Fruit fly (Drosophila melanogaster): ENCODE data around the gene CG31220.
A peak's percentile ranks its signal among the peaks of the same experiment; 100 is the strongest.

Gene CG31220

dm6 chr3R:19641058-19641457, 7.2 kb upstream of the CG31220 start (continued):
- TF ChIP-seq ttk (GFP tag; IDR thresholded peaks at IDR 0.05), result peak; percentile 50; the same call in 1 of the 2 replicates
- no peak for TF ChIP-seq fu2 (GFP tag; optimal IDR thresholded peaks at IDR 0.05)
- no peak for TF ChIP-seq lov (optimal IDR thresholded peaks at IDR 0.05)
- TF ChIP-seq lov (GFP tag; IDR thresholded peaks at IDR 0.05), result no peak
- peak; percentile 39 for TF ChIP-seq MTF-1 (GFP tag; optimal IDR thresholded peaks at IDR 0.05; ENCODE audit: borderline replicate concordance)
- TF ChIP-seq CG2678 (tag; optimal IDR thresholded peaks at IDR 0.05), result no peak
- no peak for TF ChIP-seq HmgD (GFP tag; optimal IDR thresholded peaks at IDR 0.05)
- TF ChIP-seq bowl (GFP tag; IDR thresholded peaks at IDR 0.05), result no peak
- TF ChIP-seq CG7271 (tag; optimal IDR thresholded peaks at IDR 0.05), result no peak
- TF ChIP-seq scrt (GFP tag; optimal IDR thresholded peaks at IDR 0.05), result peak; percentile 8
- TF ChIP-seq tna (GFP tag; IDR thresholded peaks at IDR 0.05; ENCODE audit: partially characterized antibody), result peak; percentile 38; the same call in 1 of the 2 replicates
- TF ChIP-seq CG9215 (GFP tag; IDR thresholded peaks at IDR 0.05), result no peak
- TF ChIP-seq danr (GFP tag; IDR thresholded peaks at IDR 0.05), result no peak
- TF ChIP-seq zfh1 (GFP tag; IDR thresholded peaks at IDR 0.05), result no peak
- no peak for TF ChIP-seq vnd (GFP tag; IDR thresholded peaks at IDR 0.05; ENCODE audit: partially characterized antibody)
- no peak for TF ChIP-seq gfzf (GFP tag; optimal IDR thresholded peaks at IDR 0.05)
- TF ChIP-seq Dref (GFP tag; IDR thresholded peaks at IDR 0.05), result 0 out of 2 replicates have a peak, but pooled peaks have one; percentile 22
- no peak for TF ChIP-seq CG6683 (GFP tag; optimal IDR thresholded peaks at IDR 0.05)
- TF ChIP-seq twi (tag; optimal IDR thresholded peaks at IDR 0.05), result peak; percentile 13
- TF ChIP-seq CG31365 (tag; optimal IDR thresholded peaks at IDR 0.05), result peak; percentile 5
- TF ChIP-seq Hsf (GFP tag; optimal IDR thresholded peaks at IDR 0.05), result no peak
- no peak for TF ChIP-seq CG14710 (tag; optimal IDR thresholded peaks at IDR 0.05)
- TF ChIP-seq CG4328 (GFP tag; optimal IDR thresholded peaks at IDR 0.05), result no peak
- TF ChIP-seq CkIIα-i1 (GFP tag; IDR thresholded peaks at IDR 0.05), result no peak
- TF ChIP-seq mirr (GFP tag; optimal IDR thresholded peaks at IDR 0.05), result no peak
- TF ChIP-seq CG9609 (GFP tag; optimal IDR thresholded peaks at IDR 0.05), result no peak
- no peak for TF ChIP-seq gsb-n (tag; optimal IDR thresholded peaks at IDR 0.05)
- no peak for TF ChIP-seq nmo (GFP tag; optimal IDR thresholded peaks at IDR 0.05)
- 0 out of 3 replicates have a peak, but pooled peaks have one; percentile 21 for TF ChIP-seq Opbp (GFP tag; IDR thresholded peaks at IDR 0.05; ENCODE audit: partially characterized antibody)
- TF ChIP-seq pfk (GFP tag; optimal IDR thresholded peaks at IDR 0.05), result no peak
- TF ChIP-seq hbn (GFP tag; IDR thresholded peaks at IDR 0.05; ENCODE audit: partially characterized antibody), result 0 out of 2 replicates have a peak, but pooled peaks have one; percentile 45
- no peak for TF ChIP-seq CG33213 (GFP tag; optimal IDR thresholded peaks at IDR 0.05)
- TF ChIP-seq Dll (GFP tag; IDR thresholded peaks at IDR 0.05; ENCODE audit: partially characterized antibody), result peak; percentile 42; the same call in 2 of the 4 replicates
- no peak for TF ChIP-seq Hmx (GFP tag; optimal IDR thresholded peaks at IDR 0.05)
- TF ChIP-seq dmrt11E (tag; optimal IDR thresholded peaks at IDR 0.05), result no peak
- TF ChIP-seq slp2 (GFP tag; optimal IDR thresholded peaks at IDR 0.05), result no peak
- TF ChIP-seq otp (GFP tag; IDR thresholded peaks at IDR 0.05), result 0 out of 3 replicates have a peak, but pooled peaks have one; percentile 42
- TF ChIP-seq Adf1 (GFP tag; IDR thresholded peaks at IDR 0.05), result peak; percentile 25; the same call in 1 of the 2 replicates
- peak; percentile 42 for TF ChIP-seq CG5180 (GFP tag; optimal IDR thresholded peaks at IDR 0.05)
- no peak for TF ChIP-seq dmrt99B (tag; optimal IDR thresholded peaks at IDR 0.05)
- TF ChIP-seq Drgx (GFP tag; IDR thresholded peaks at IDR 0.05), result no peak
- no peak for TF ChIP-seq unpg (GFP tag; optimal IDR thresholded peaks at IDR 0.05)
- no peak for TF ChIP-seq vfl (GFP tag; optimal IDR thresholded peaks at IDR 0.05)
- peak; percentile 58; the same call in 1 of the 2 replicates for TF ChIP-seq sna (GFP tag; IDR thresholded peaks at IDR 0.05; ENCODE audit: partially characterized antibody)
- TF ChIP-seq CG8359 (GFP tag; optimal IDR thresholded peaks at IDR 0.05; ENCODE audit: borderline replicate concordance), result peak; percentile 32
- TF ChIP-seq fd96Cb (tag; optimal IDR thresholded peaks at IDR 0.05), result no peak
- no peak for TF ChIP-seq knrl (GFP tag; IDR thresholded peaks at IDR 0.05; ENCODE audit: partially characterized antibody)
- no peak for TF ChIP-seq kni (GFP tag; optimal IDR thresholded peaks at IDR 0.05)
- no peak for TF ChIP-seq salm (tag; optimal IDR thresholded peaks at IDR 0.05)
- TF ChIP-seq Ada2b (GFP tag; IDR thresholded peaks at IDR 0.05), result no peak
